Fruit fly (Drosophila melanogaster): ENCODE results near the gene path.

DNA sequence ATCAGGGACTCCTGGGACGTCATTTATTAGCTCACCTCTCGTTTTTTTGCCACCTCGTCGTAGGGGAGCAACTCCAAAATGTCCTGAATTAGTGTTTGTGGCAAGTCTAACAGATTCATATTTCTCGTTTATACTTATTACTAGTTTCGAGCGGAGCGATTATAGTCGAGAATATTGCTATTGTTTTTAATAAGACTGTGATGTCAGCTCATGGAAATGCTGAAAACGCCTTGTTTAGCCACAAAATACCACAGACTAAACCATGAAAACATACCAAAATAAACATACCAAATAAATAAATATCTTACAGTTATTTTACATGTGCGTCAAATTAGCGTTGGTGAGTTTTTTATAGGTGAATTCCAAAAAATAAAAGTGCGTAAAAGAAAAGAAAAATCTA lies 17.5 kb downstream of the path start, which contains the start of gene pall:
- TF ChIP-seq Sp1 (GFP tag; optimal IDR thresholded peaks at IDR 0.05): no peak
- no peak for TF ChIP-seq pan (optimal IDR thresholded peaks at IDR 0.05)
- TF ChIP-seq h (GFP tag; optimal IDR thresholded peaks at IDR 0.05): no peak
- TF ChIP-seq OdsH (GFP tag; optimal IDR thresholded peaks at IDR 0.05): no peak
- no peak for TF ChIP-seq Abd-B (GFP tag; optimal IDR thresholded peaks at IDR 0.05)
- TF ChIP-seq HLH106 (tag; optimal IDR thresholded peaks at IDR 0.05): no peak
- TF ChIP-seq CG32264 (GFP tag; optimal IDR thresholded peaks at IDR 0.05): no peak
- TF ChIP-seq Hr83 (GFP tag; optimal IDR thresholded peaks at IDR 0.05; ENCODE audit: poor library complexity, severe bottlenecking): no peak
- no peak for TF ChIP-seq Hr78 (GFP tag; optimal IDR thresholded peaks at IDR 0.05)
- no peak for TF ChIP-seq usp (GFP tag; optimal IDR thresholded peaks at IDR 0.05)

Data from whole organism, wandering third instar larva.